Worm (Caenorhabditis elegans) whole organism, young adult: ENCODE measurements around the gene R05H10.7.

Experiments used
- B0019.2 ChIP-seq: fragments of 200-800 bp; sonication (Bioruptor generic); conservative IDR thresholded peaks from 2 replicates; pipeline ENCODE4 v1.3.6; 2022; ENCODE audit warnings: missing genetic modification reagents, missing genetic modification characterization, missing compliant biosample characterization
- K11D2.4 ChIP-seq: fragments of 200-800 bp; sonication (Bioruptor generic); IDR thresholded peaks from 2 replicates; pipeline ENCODE4 v1.3.6; 2022; ENCODE audit warnings: missing genetic modification reagents, missing genetic modification characterization, missing compliant biosample characterization
- akir-1 ChIP-seq: fragments of 200-800 bp; sonication (Bioruptor generic); optimal IDR thresholded peaks from 2 replicates; lab custom pipeline; 2018; ENCODE audit warnings: mild to moderate bottlenecking, missing genetic modification characterization, moderate library complexity, missing compliant biosample characterization
- ceh-40 ChIP-seq: fragments of 200-800 bp; sonication (Bioruptor generic); IDR thresholded peaks from 2 replicates; pipeline ENCODE4 v1.3.6; 2022; ENCODE audit warnings: missing genetic modification characterization, missing compliant biosample characterization
- lir-1 ChIP-seq: fragments of 200-800 bp; sonication (Bioruptor generic); conservative IDR thresholded peaks from 2 replicates; pipeline ENCODE4 v1.3.6; 2022; ENCODE audit warnings: missing genetic modification reagents, missing genetic modification characterization, missing compliant biosample characterization
- madf-10 ChIP-seq: sonication (generic microtip); optimal IDR thresholded peaks from 2 replicates; lab custom pipeline; 2016; ENCODE audit warnings: mild to moderate bottlenecking, missing genetic modification characterization, missing compliant biosample characterization
- nfya-2 ChIP-seq: fragments of 200-800 bp; sonication (Bioruptor generic); IDR thresholded peaks from 2 replicates; pipeline ENCODE4 v1.3.6; 2022; ENCODE audit warnings: missing genetic modification reagents, missing genetic modification characterization, missing compliant biosample characterization
- pha-4 ChIP-seq: fragments of 150-350 bp; sonication (generic microtip); optimal IDR thresholded peaks from 2 replicates; lab custom pipeline; 2014; ENCODE audit warnings: missing biosample characterization, missing genetic modification reagents, missing genetic modification characterization
- sptf-2 ChIP-seq: fragments of 200-800 bp; sonication (Bioruptor generic); optimal IDR thresholded peaks from 2 replicates; lab custom pipeline; 2018; ENCODE audit warnings: mild to moderate bottlenecking, missing genetic modification characterization, missing compliant biosample characterization

ce11 chrII:14813106-14813505 lies 42.2 kb upstream of the R05H10.7 start:
- TF ChIP-seq madf-10 (tag; lab: Kevin White, UChicago) (no peak), lir-1 (GFP tag; lab: Robert Waterston, UW) (no peak), ceh-40 (GFP tag; lab: Robert Waterston, UW) (no peak), pha-4 (no peak), sptf-2 (GFP tag; lab: Kevin White, UChicago) (no peak), K11D2.4 (GFP tag; lab: Robert Waterston, UW) (no peak), B0019.2 (GFP tag; lab: Robert Waterston, UW) (no peak), akir-1 (GFP tag; lab: Kevin White, UChicago) (no peak), nfya-2 (no peak)
